Fruit fly (Drosophila melanogaster) whole organism, embryonic: Measurements from ENCODE around the gene RhoGAP93B.

Source experiments
- Aef1 ChIP-seq: fragments of 200-800 bp; sonication (Bioruptor generic); IDR thresholded peaks from 3 replicates; pipeline ENCODE4 v1.3.6; 2022; ENCODE audit warnings: missing biosample characterization, missing genetic modification characterization
- BtbVII ChIP-seq: fragments of 200-800 bp; sonication (Bioruptor generic); optimal IDR thresholded peaks from 3 replicates; lab custom pipeline; 2017; ENCODE audit warnings: missing biosample characterization, mild to moderate bottlenecking, missing genetic modification characterization
- CG10147 ChIP-seq: fragments of 200-800 bp; sonication (Bioruptor generic); optimal IDR thresholded peaks from 2 replicates; lab custom pipeline; 2019; ENCODE audit warnings: missing biosample characterization, mild to moderate bottlenecking, missing genetic modification characterization, moderate library complexity
- CG10979 ChIP-seq: fragments of 200-800 bp; sonication (Bioruptor generic); optimal IDR thresholded peaks from 2 replicates; lab custom pipeline; 2018; ENCODE audit warnings: missing biosample characterization, mild to moderate bottlenecking, missing genetic modification characterization, moderate library complexity
- CG12071 ChIP-seq: fragments of 200-800 bp; sonication (Bioruptor generic); optimal IDR thresholded peaks from 3 replicates; lab custom pipeline; 2018; ENCODE audit warnings: missing biosample characterization, mild to moderate bottlenecking, missing genetic modification characterization
- CG12155 ChIP-seq: fragments of 200-800 bp; sonication (Bioruptor generic); optimal IDR thresholded peaks from 3 replicates; lab custom pipeline; 2016; ENCODE audit warnings: missing biosample characterization, missing genetic modification characterization
- CG12659 ChIP-seq: fragments of 200-800 bp; sonication (Bioruptor generic); optimal IDR thresholded peaks from 3 replicates; lab custom pipeline; 2017; ENCODE audit warnings: mild to moderate bottlenecking, missing biosample characterization, missing genetic modification reagents, missing genetic modification characterization
- CG13287 ChIP-seq: fragments of 200-800 bp; sonication (Bioruptor generic); IDR thresholded peaks from 2 replicates; pipeline ENCODE4 v1.3.6; 2022; ENCODE audit warnings: missing biosample characterization, missing genetic modification characterization; ENCODE audit not compliant: partially characterized antibody
- CG13424 ChIP-seq: fragments of 200-800 bp; sonication (Bioruptor generic); optimal IDR thresholded peaks from 2 replicates; lab custom pipeline; 2019; ENCODE audit warnings: missing biosample characterization, mild to moderate bottlenecking, missing genetic modification characterization, moderate library complexity
- CG14965 ChIP-seq: fragments of 200-800 bp; sonication (Bioruptor generic); optimal IDR thresholded peaks from 2 replicates; lab custom pipeline; 2016; ENCODE audit warnings: missing biosample characterization, missing genetic modification characterization, borderline replicate concordance
- CG15696 ChIP-seq: fragments of 200-800 bp; sonication (Bioruptor generic); optimal IDR thresholded peaks from 2 replicates; lab custom pipeline; 2019; ENCODE audit warnings: missing biosample characterization, mild to moderate bottlenecking, missing genetic modification characterization, moderate library complexity
- CG16779 ChIP-seq: fragments of 200-800 bp; sonication (Bioruptor generic); IDR thresholded peaks from 2 replicates; pipeline ENCODE4 v1.3.6; 2022; ENCODE audit warnings: missing biosample characterization, missing genetic modification characterization
- CG16813 ChIP-seq: fragments of 200-800 bp; sonication (Bioruptor generic); IDR thresholded peaks from 3 replicates; pipeline ENCODE4 v1.3.6; 2022; ENCODE audit warnings: missing biosample characterization, missing genetic modification characterization; ENCODE audit not compliant: partially characterized antibody
- CG18619 ChIP-seq: fragments of 200-800 bp; sonication (Bioruptor generic); optimal IDR thresholded peaks from 3 replicates; lab custom pipeline; 2017; ENCODE audit warnings: missing biosample characterization, mild to moderate bottlenecking, missing genetic modification characterization
- CG33557 ChIP-seq: fragments of 200-800 bp; sonication (Bioruptor generic); optimal IDR thresholded peaks from 2 replicates; lab custom pipeline; 2019; ENCODE audit warnings: missing biosample characterization, mild to moderate bottlenecking, missing genetic modification characterization, moderate library complexity
- CG7987 ChIP-seq: fragments of 200-800 bp; sonication (Bioruptor generic); optimal IDR thresholded peaks from 2 replicates; lab custom pipeline; 2018; ENCODE audit warnings: missing biosample characterization, mild to moderate bottlenecking, missing genetic modification characterization, moderate library complexity
- CG8089 ChIP-seq: fragments of 200-800 bp; sonication (Bioruptor generic); optimal IDR thresholded peaks from 3 replicates; lab custom pipeline; 2016; ENCODE audit warnings: missing biosample characterization, missing genetic modification characterization
- CG8765 ChIP-seq: fragments of 200-800 bp; sonication (Bioruptor generic); IDR thresholded peaks from 2 replicates; pipeline ENCODE4 v1.3.6; 2022; ENCODE audit warnings: missing biosample characterization, missing genetic modification characterization
- D19B ChIP-seq: fragments of 200-800 bp; sonication (Bioruptor generic); optimal IDR thresholded peaks from 2 replicates; lab custom pipeline; 2017; ENCODE audit warnings: missing biosample characterization, mild to moderate bottlenecking, missing genetic modification characterization
- E2f1 ChIP-seq: fragments of 200-800 bp; sonication (Bioruptor generic); IDR thresholded peaks from 2 replicates; pipeline ENCODE4 v1.3.6; 2022; ENCODE audit warnings: missing biosample characterization, missing genetic modification characterization
- Ets65A ChIP-seq: fragments of 200-800 bp; sonication (Bioruptor generic); peaks from one replicate; lab custom pipeline; 2016; ENCODE audit warnings: missing biosample characterization, missing genetic modification characterization
- Hr78 ChIP-seq, 2 experiments: fragments of 200-800 bp in 1 of 2; fragments of >200 bp in 1 of 2; sonication (Bioruptor generic) in 1 of 2; optimal IDR thresholded peaks; 2 replicates each; lab custom pipeline; 2017 to 2019; ENCODE audit warnings: missing biosample characterization in 2 of 2, missing genetic modification characterization in 2 of 2, mild to moderate bottlenecking in 1 of 2, moderate library complexity in 1 of 2
- Oli ChIP-seq: fragments of 200-800 bp; sonication (Bioruptor generic); optimal IDR thresholded peaks from 2 replicates; lab custom pipeline; 2018; ENCODE audit warnings: missing biosample characterization, mild to moderate bottlenecking, missing genetic modification characterization, moderate library complexity
- Taf1 ChIP-seq: fragments of 200-800 bp; sonication (Bioruptor generic); IDR thresholded peaks from 2 replicates; pipeline ENCODE4 v1.3.6; 2022; ENCODE audit warnings: missing biosample characterization, missing genetic modification characterization
- Usf ChIP-seq: fragments of 200-800 bp; sonication (Bioruptor generic); optimal IDR thresholded peaks from 2 replicates; lab custom pipeline; 2017; ENCODE audit warnings: missing genotype, missing biosample characterization, missing genetic modification characterization
- br ChIP-seq: fragments of >200 bp; optimal IDR thresholded peaks from 2 replicates; lab custom pipeline; 2017
- chm ChIP-seq: fragments of 200-800 bp; sonication (Bioruptor generic); IDR thresholded peaks from 2 replicates; pipeline ENCODE4 v1.3.6; 2022; ENCODE audit warnings: missing biosample characterization, missing genetic modification characterization
- crp ChIP-seq, 2 experiments: fragments of 200-800 bp; sonication (Bioruptor generic); optimal IDR thresholded peaks; 2 replicates in 1 of 2; 3 replicates in 1 of 2; lab custom pipeline; 2017; ENCODE audit warnings: missing biosample characterization in 2 of 2, missing genetic modification characterization in 2 of 2, mild to moderate bottlenecking in 1 of 2, moderate library complexity in 1 of 2
- dmrt99B ChIP-seq: fragments of 200-800 bp; sonication (Bioruptor generic); optimal IDR thresholded peaks from 2 replicates; lab custom pipeline; 2018; ENCODE audit warnings: missing biosample characterization, mild to moderate bottlenecking, missing genetic modification characterization, moderate library complexity
- dpn ChIP-seq, 2 experiments: fragments of 200-800 bp; sonication (Bioruptor generic); optimal IDR thresholded peaks; 3 replicates each; lab custom pipeline; 2016; ENCODE audit warnings: missing biosample characterization in 2 of 2, missing genetic modification characterization in 2 of 2
- ewg ChIP-seq: fragments of 200-800 bp; sonication (Bioruptor generic); optimal IDR thresholded peaks from 3 replicates; lab custom pipeline; 2017; ENCODE audit warnings: mild to moderate bottlenecking, missing biosample characterization, missing genetic modification reagents, missing genetic modification characterization
- fd102C ChIP-seq: fragments of 200-800 bp; sonication (Bioruptor generic); optimal IDR thresholded peaks from 2 replicates; lab custom pipeline; 2018; ENCODE audit warnings: missing biosample characterization, mild to moderate bottlenecking, missing genetic modification characterization, moderate library complexity
- gem ChIP-seq: fragments of 200-800 bp; sonication (Bioruptor generic); optimal IDR thresholded peaks from 2 replicates; lab custom pipeline; 2019; ENCODE audit warnings: missing biosample characterization, mild to moderate bottlenecking, missing genetic modification characterization, moderate library complexity
- hbn ChIP-seq: fragments of 200-800 bp; sonication (Bioruptor generic); IDR thresholded peaks from 2 replicates; pipeline ENCODE4 v1.3.6; 2022; ENCODE audit warnings: missing biosample characterization, missing genetic modification characterization; ENCODE audit not compliant: partially characterized antibody
- lov ChIP-seq, 2 experiments: fragments of 200-800 bp in 1 of 2; fragments of >200 bp in 1 of 2; sonication (Bioruptor generic) in 1 of 2; IDR thresholded peaks in 1 of 2; optimal IDR thresholded peaks in 1 of 2; 2 replicates in 1 of 2; 3 replicates in 1 of 2; pipeline versions ENCODE4 v1.3.6 to Lab custom; 2017 to 2022; ENCODE audit warnings: missing biosample characterization in 1 of 2, missing genetic modification characterization in 1 of 2
- nmo ChIP-seq: fragments of 200-800 bp; sonication (Bioruptor generic); optimal IDR thresholded peaks from 2 replicates; lab custom pipeline; 2018; ENCODE audit warnings: missing biosample characterization, mild to moderate bottlenecking, missing genetic modification characterization, moderate library complexity
- pfk ChIP-seq: fragments of 200-800 bp; sonication (Bioruptor generic); optimal IDR thresholded peaks from 2 replicates; lab custom pipeline; 2018; ENCODE audit warnings: missing biosample characterization, mild to moderate bottlenecking, missing genetic modification characterization, moderate library complexity
- pita ChIP-seq: fragments of 200-800 bp; sonication (Bioruptor generic); optimal IDR thresholded peaks from 2 replicates; lab custom pipeline; 2017; ENCODE audit warnings: missing biosample characterization, mild to moderate bottlenecking, missing genetic modification characterization
- pnt ChIP-seq: fragments of 200-800 bp; sonication (Bioruptor generic); optimal IDR thresholded peaks from 3 replicates; lab custom pipeline; 2016; ENCODE audit warnings: missing biosample characterization, missing genetic modification characterization
- pzg ChIP-seq: fragments of 200-800 bp; sonication (Bioruptor generic); optimal IDR thresholded peaks from 3 replicates; lab custom pipeline; 2018; ENCODE audit warnings: missing biosample characterization, mild to moderate bottlenecking, missing genetic modification characterization, moderate library complexity
- slou ChIP-seq: fragments of 200-800 bp; sonication (Bioruptor generic); optimal IDR thresholded peaks from 3 replicates; lab custom pipeline; 2016; ENCODE audit warnings: missing biosample characterization, missing genetic modification characterization
- ssp ChIP-seq: fragments of 200-800 bp; sonication (Bioruptor generic); IDR thresholded peaks from 2 replicates; pipeline ENCODE4 v1.3.6; 2022; ENCODE audit warnings: missing biosample characterization, missing genetic modification characterization
- sug ChIP-seq: fragments of 200-800 bp; optimal IDR thresholded peaks from 2 replicates; lab custom pipeline; 2019; ENCODE audit warnings: missing biosample characterization, mild to moderate bottlenecking, missing genetic modification characterization, moderate library complexity
- trem ChIP-seq: fragments of 200-800 bp; optimal IDR thresholded peaks from 3 replicates; lab custom pipeline; 2019; ENCODE audit warnings: missing biosample characterization, mild to moderate bottlenecking, missing genetic modification characterization, moderate library complexity
- wek ChIP-seq: fragments of 200-800 bp; sonication (Bioruptor generic); optimal IDR thresholded peaks from 3 replicates; lab custom pipeline; 2018; ENCODE audit warnings: missing biosample characterization, mild to moderate bottlenecking, missing genetic modification characterization, moderate library complexity
- wor ChIP-seq: fragments of 200-800 bp; sonication (Bioruptor generic); IDR thresholded peaks from 2 replicates; pipeline ENCODE4 v1.3.6; 2022; ENCODE audit warnings: missing biosample characterization, missing genetic modification characterization
- zf30C ChIP-seq: fragments of 200-800 bp; sonication (Bioruptor generic); optimal IDR thresholded peaks from 3 replicates; lab custom pipeline; 2018; ENCODE audit warnings: missing biosample characterization, mild to moderate bottlenecking, missing genetic modification characterization

RhoGAP93B gene

dm6 chr3R:21101453-21102214 lies 4.0 kb upstream of the RhoGAP93B start, which contains the start of the genes CG7044 and Tbc1d22 (continued):
- TF ChIP-seq Hr78 (GFP tag; optimal IDR thresholded peaks at IDR 0.05; lab: Kevin White, UChicago) (no peak), pnt (GFP tag; lab: Kevin White, UChicago) (peak; percentile 43), CG7987 (GFP tag; lab: Kevin White, UChicago) (no peak), CG8765 (GFP tag; lab: Robert Waterston, UW) (no peak), chm (GFP tag; lab: Robert Waterston, UW) (no peak), CG12071 (GFP tag; lab: Kevin White, UChicago) (no peak), wek (no peak), gem (tag; lab: Kevin White, UChicago) (peak; percentile 66), CG15696 (tag; lab: Kevin White, UChicago) (peak; percentile 49), CG13424 (tag; lab: Kevin White, UChicago) (peak; percentile 63), CG8089 (peak; percentile 18), hbn (GFP tag; lab: Robert Waterston, UW) (0 out of 2 replicates have a peak, but pooled peaks have one; percentile 13), ssp (GFP tag; lab: Robert Waterston, UW) (0 out of 2 replicates have a peak, but pooled peaks have one; percentile 16), CG12155 (GFP tag; lab: Kevin White, UChicago) (peak; percentile 62), Usf (GFP tag; lab: Kevin White, UChicago) (peak; percentile 45), pfk (GFP tag; lab: Kevin White, UChicago) (no peak), BtbVII (GFP tag; lab: Kevin White, UChicago) (no peak), nmo (peak; percentile 77), Aef1 (GFP tag; lab: Robert Waterston, UW) (0 out of 3 replicates have a peak, but pooled peaks have one; percentile 23), CG16813 (GFP tag; lab: Robert Waterston, UW) (peak; percentile 40; the same call in 2 of the 3 replicates), CG18619 (GFP tag; lab: Kevin White, UChicago) (peak; percentile 43), br (lab: Kevin White, UChicago) (no peak), lov (optimal IDR thresholded peaks at IDR 0.05; lab: Kevin White, UChicago) (no peak), lov (GFP tag; IDR thresholded peaks at IDR 0.05; lab: Robert Waterston, UW) (no peak), Ets65A (GFP tag; lab: Kevin White, UChicago) (peak; percentile 60), pita (no peak), Oli (tag; lab: Kevin White, UChicago) (peak; percentile 51), CG33557 (peak; percentile 19), CG16779 (GFP tag; lab: Robert Waterston, UW) (no peak), D19B (peak; percentile 98), slou (GFP tag; lab: Kevin White, UChicago) (peak; percentile 25), dmrt99B (tag; lab: Kevin White, UChicago) (no peak), CG10147 (GFP tag; lab: Kevin White, UChicago) (no peak), sug (peak; percentile 43), CG14965 (GFP tag; lab: Kevin White, UChicago) (no peak), ewg (GFP tag; lab: Kevin White, UChicago) (peak; percentile 15), trem (peak; percentile 12), CG13287 (0 out of 2 replicates have a peak, but pooled peaks have one; percentile 7), CG10979 (tag; lab: Kevin White, UChicago) (peak; percentile 24), Taf1 (no peak), pzg (GFP tag; lab: Kevin White, UChicago) (peak; percentile 21), CG12659 (peak; percentile 75), crp (GFP tag; optimal IDR thresholded peaks at IDR 0.05; lab: Kevin White, UChicago) (peak in 1 of 2 experiments; percentile 19), fd102C (GFP tag; lab: Kevin White, UChicago) (no peak), wor (peak; percentile 14; the same call in 1 of the 2 replicates), dpn (GFP tag; optimal IDR thresholded peaks at IDR 0.05; lab: Kevin White, UChicago) (peak; percentile 38 to 70), zf30C (GFP tag; lab: Kevin White, UChicago) (no peak), E2f1 (peak; percentile 30; the same call in 1 of the 2 replicates)
